Worm (Caenorhabditis elegans): ENCODE data around the gene sym-3.

sym-3 gene

DNA sequence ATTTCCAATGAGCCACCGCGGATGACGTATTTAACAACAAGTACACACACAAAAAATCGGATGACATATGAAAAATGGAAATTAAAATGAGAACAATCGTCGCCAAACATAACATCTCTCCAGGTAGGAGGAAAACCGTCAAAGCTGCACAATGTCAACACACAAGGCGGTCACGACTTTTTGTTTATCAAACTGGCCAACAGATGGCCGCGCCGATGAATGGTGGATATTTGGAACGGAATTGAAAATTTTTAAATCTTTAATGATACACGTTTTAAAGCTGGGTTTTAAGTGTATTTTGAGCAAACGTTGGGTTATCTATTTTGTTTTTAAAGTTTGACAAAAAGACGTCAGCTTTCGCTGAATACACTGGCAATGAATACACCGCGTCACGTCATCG, 7.7 kb downstream of the sym-3 start:
- TF ChIP-seq nhr-23 (tag; optimal IDR thresholded peaks at IDR 0.05) (no peak), ceh-82 (tag; optimal IDR thresholded peaks at IDR 0.05) (no peak), nhr-237 (tag; optimal IDR thresholded peaks at IDR 0.05) (no peak), snpc-4 (tag; optimal IDR thresholded peaks at IDR 0.05) (no peak), elt-1 (tag; optimal IDR thresholded peaks at IDR 0.05) (no peak), nhr-11 (tag; optimal IDR thresholded peaks at IDR 0.05) (no peak)

DNA sequence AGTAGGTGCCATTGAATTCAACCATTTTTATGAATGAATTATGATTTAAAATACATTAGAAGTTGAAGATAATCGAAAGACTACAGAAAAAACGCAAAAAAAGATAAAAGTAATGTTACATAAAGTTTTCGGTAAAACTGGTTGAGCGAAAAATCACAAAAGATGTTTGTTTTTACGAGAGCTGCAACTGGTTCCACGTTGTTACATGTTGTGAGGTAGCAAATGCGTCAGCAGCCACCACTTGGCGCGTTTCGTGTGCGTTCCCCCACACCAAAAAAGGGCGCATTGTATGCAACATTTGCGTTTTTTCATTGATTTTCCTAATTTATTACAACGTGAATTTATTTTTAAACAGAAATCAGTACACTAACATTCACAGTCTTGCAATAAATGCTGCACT, 8.6 kb downstream of the sym-3 start, which contains the start of gene gakh-1:
gakh-1 (plus strand) TSS at position 347 of the 400 bp plus-strand sequence.
- no peak for TF ChIP-seq sem-4 (tag; optimal IDR thresholded peaks at IDR 0.05)
- TF ChIP-seq lin-39 (tag; optimal IDR thresholded peaks at IDR 0.05), result no peak
- TF ChIP-seq sma-9 (GFP tag; optimal IDR thresholded peaks at IDR 0.05), result peak; percentile 31
- TF ChIP-seq sma-9 (tag; optimal IDR thresholded peaks at IDR 0.05), result no peak
- peak; percentile 3 for TF ChIP-seq lin-11 (tag; optimal IDR thresholded peaks at IDR 0.05)
- peak; percentile 71 for TF ChIP-seq C34F6.9 (tag; optimal IDR thresholded peaks at IDR 0.05)
- peak; percentile 68 for TF ChIP-seq nhr-25 (tag; optimal IDR thresholded peaks at IDR 0.05)
- TF ChIP-seq crh-2 (tag; optimal IDR thresholded peaks at IDR 0.05), result peak; percentile 79
- peak; percentile 48 for TF ChIP-seq nhr-129 (tag; optimal IDR thresholded peaks at IDR 0.05)
- peak; percentile 57 for TF ChIP-seq unc-55 (GFP tag; optimal IDR thresholded peaks at IDR 0.05)
- peak; percentile 14 for TF ChIP-seq fos-1 (tag; optimal IDR thresholded peaks at IDR 0.05)
- peak; percentile 44 to 77 for TF ChIP-seq lsy-2 (tag; optimal IDR thresholded peaks at IDR 0.05)
- TF ChIP-seq F13H6.1 (tag; optimal IDR thresholded peaks at IDR 0.05), result peak; percentile 77
- TF ChIP-seq mab-5 (tag; optimal IDR thresholded peaks at IDR 0.05), result peak; percentile 29
- TF ChIP-seq lin-13 (GFP tag; optimal IDR thresholded peaks at IDR 0.05), result no peak
- TF ChIP-seq sma-3 (GFP tag; optimal IDR thresholded peaks at IDR 0.05), result peak; percentile 25
- no peak for TF ChIP-seq R02D3.7 (tag; optimal IDR thresholded peaks at IDR 0.05)
- TF ChIP-seq egl-27 (tag; optimal IDR thresholded peaks at IDR 0.05), result peak; percentile 23
- peak; percentile 41 for TF ChIP-seq nhr-21 (tag; optimal IDR thresholded peaks at IDR 0.05)

DNA sequence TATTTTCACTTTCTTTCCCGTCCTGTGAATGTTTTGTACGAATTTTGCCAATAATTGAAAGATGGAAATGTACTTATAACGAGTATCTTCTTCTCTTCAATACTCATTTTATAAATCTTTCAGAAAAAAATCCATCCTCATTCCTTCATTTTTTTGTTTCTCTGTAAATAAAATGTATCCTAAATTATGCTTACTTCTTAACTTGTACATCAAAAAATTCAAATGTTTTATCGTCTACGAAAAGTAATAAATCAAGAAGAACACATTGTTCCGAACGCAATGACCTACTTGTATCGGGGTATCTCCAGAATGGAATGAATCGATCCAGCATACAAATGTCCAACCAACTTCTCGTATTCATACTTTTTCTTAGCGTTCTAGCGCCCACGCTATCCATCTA, 12.6 kb downstream of the sym-3 start, which contains the start of gene F46G11.6:
F46G11.6 (plus strand) TSS at position 301 of the 400 bp plus-strand sequence.
- TF ChIP-seq ceh-16 (tag; optimal IDR thresholded peaks at IDR 0.05), result no peak
- TF ChIP-seq mbf-1 (tag; optimal IDR thresholded peaks at IDR 0.05), result no peak
- TF ChIP-seq fos-1 (tag; optimal IDR thresholded peaks at IDR 0.05), result no peak
- TF ChIP-seq lin-39 (tag; optimal IDR thresholded peaks at IDR 0.05), result no peak
- no peak for TF ChIP-seq nhr-10 (tag; optimal IDR thresholded peaks at IDR 0.05)
- no peak for TF ChIP-seq ztf-11 (tag; optimal IDR thresholded peaks at IDR 0.05)
- no peak for TF ChIP-seq unc-55 (GFP tag; optimal IDR thresholded peaks at IDR 0.05)
- no peak for TF ChIP-seq nhr-77 (tag; optimal IDR thresholded peaks at IDR 0.05)
- TF ChIP-seq unc-39 (tag; optimal IDR thresholded peaks at IDR 0.05), result no peak
- no peak for TF ChIP-seq alr-1 (tag; optimal IDR thresholded peaks at IDR 0.05)
- no peak for TF ChIP-seq Y55F3AM.14 (GFP tag; optimal IDR thresholded peaks at IDR 0.05)
- TF ChIP-seq unc-62 (GFP tag; optimal IDR thresholded peaks at IDR 0.05), result no peak
- no peak for TF ChIP-seq nhr-11 (tag; optimal IDR thresholded peaks at IDR 0.05)
- TF ChIP-seq nhr-23 (tag; optimal IDR thresholded peaks at IDR 0.05), result no peak
- no peak for TF ChIP-seq nhr-6 (tag; optimal IDR thresholded peaks at IDR 0.05)
- no peak for TF ChIP-seq nhr-21 (tag; optimal IDR thresholded peaks at IDR 0.05)
- TF ChIP-seq sma-3 (GFP tag; optimal IDR thresholded peaks at IDR 0.05), result no peak

DNA sequence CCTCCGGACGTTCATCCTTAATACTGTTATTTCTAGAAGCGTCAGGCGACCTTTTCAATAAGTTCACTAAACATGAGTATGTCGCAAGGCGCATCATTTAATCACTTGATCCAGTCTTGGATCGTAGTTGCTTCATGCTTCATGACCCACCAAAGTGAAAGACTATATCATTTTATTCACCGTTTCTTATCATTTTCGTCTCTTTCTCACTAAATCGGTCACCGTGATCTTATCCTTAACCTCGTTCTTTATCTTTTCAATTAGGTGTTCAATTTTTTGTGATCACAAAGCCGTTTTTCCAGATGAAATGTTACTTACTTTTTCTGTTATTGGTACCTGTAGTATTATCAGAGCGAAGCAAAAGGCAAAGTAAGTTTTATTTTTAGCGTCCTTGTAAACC, 14.3 kb downstream of the sym-3 start, which contains the start of gene F46G11.2:
F46G11.2 (plus strand) TSS at position 301 of the 400 bp plus-strand sequence.
- peak; percentile 61 for TF ChIP-seq nhr-21 (tag; optimal IDR thresholded peaks at IDR 0.05)
- TF ChIP-seq ceh-82 (tag; optimal IDR thresholded peaks at IDR 0.05), result no peak

DNA sequence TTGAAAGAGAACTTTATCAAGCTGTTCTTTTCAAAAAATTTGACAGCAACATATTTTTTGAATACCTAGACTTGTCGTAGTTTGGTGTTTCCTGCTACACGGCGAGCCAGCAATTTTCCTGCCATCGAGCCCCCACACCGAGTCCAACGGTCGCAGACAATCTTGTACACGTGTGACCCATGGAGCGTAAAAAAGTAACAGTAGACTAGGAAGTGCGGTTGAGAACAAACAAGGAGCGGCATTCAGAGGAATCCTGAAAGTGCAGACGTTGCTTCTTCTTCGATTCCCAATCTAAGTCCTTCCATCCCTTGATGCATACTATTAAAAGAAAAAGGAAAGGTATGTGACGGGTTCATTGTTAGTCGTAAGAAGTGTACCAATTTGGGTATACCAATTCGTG, 17.3 kb downstream of the sym-3 start, which contains the start of gene twnk-1:
twnk-1 (plus strand) TSS at position 301 of the 400 bp plus-strand sequence.
- no peak for TF ChIP-seq sma-9 (GFP tag; optimal IDR thresholded peaks at IDR 0.05)
- no peak for TF ChIP-seq sma-9 (tag; optimal IDR thresholded peaks at IDR 0.05)
- TF ChIP-seq ama-1 (optimal IDR thresholded peaks at IDR 0.05), result no peak
- no peak for TF ChIP-seq lsy-2 (tag; optimal IDR thresholded peaks at IDR 0.05)
- no peak for TF ChIP-seq crh-2 (tag; optimal IDR thresholded peaks at IDR 0.05)
- no peak for TF ChIP-seq peb-1 (tag; optimal IDR thresholded peaks at IDR 0.05)
- TF ChIP-seq nhr-25 (tag; optimal IDR thresholded peaks at IDR 0.05), result no peak
- TF ChIP-seq zag-1 (tag; optimal IDR thresholded peaks at IDR 0.05), result no peak
- no peak for TF ChIP-seq elt-1 (tag; optimal IDR thresholded peaks at IDR 0.05)
- no peak for TF ChIP-seq ceh-16 (tag; optimal IDR thresholded peaks at IDR 0.05)
- no peak for TF ChIP-seq F13H6.1 (tag; optimal IDR thresholded peaks at IDR 0.05)
- no peak for TF ChIP-seq aly-2 (tag; optimal IDR thresholded peaks at IDR 0.05)
- TF ChIP-seq mdl-1 (tag; optimal IDR thresholded peaks at IDR 0.05), result no peak
- no peak for TF ChIP-seq lin-13 (GFP tag; optimal IDR thresholded peaks at IDR 0.05)
- TF ChIP-seq nhr-237 (tag; optimal IDR thresholded peaks at IDR 0.05), result no peak
- TF ChIP-seq mbf-1 (tag; optimal IDR thresholded peaks at IDR 0.05), result no peak
- no peak for TF ChIP-seq unc-39 (tag; optimal IDR thresholded peaks at IDR 0.05)
- no peak for TF ChIP-seq unc-62 (GFP tag; optimal IDR thresholded peaks at IDR 0.05)
- TF ChIP-seq alr-1 (tag; optimal IDR thresholded peaks at IDR 0.05), result no peak

Measured in whole organism, L2 larva.